Worm (Caenorhabditis elegans): Measurements from ENCODE around the gene nmr-2.
A peak's percentile ranks its signal among the peaks of the same experiment; 100 is the strongest.

The nmr-2 gene

DNA sequence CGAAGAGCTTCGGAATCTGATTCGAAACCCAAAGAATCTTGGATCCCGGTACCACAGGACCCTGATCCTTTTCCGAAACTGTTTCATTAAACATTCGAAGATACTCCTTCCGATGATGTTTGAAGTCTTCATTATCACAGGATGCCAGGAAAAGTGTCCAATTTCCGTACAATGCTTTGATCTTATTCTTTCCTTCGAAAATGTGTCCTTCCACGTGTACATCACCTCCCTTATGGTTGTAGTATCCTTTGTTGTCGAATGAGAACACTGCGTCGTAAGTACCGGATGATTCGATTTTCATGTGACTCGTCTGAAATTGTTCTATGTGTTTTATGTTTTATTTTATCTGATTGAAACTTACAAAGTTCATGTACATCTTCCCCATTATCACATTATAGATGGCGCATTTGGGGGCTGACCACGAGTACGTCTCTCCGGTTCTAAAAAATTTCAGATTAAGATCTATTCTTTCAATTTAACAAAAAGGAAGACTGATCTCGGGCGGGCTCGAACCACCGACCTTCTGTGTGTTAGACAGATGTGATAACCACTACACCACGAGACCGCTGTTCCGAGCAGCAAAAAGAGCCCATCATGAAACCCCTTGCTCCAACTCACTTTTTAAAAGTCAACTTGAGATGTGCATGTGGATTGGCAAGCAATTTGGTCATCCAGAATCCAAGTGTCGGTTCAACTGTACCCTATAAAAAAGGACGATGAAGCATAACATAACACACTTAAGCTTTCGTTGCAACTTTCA is 1.3 kb upstream of the nmr-2 start (continued):
- TF ChIP-seq ceh-32 (tag; optimal IDR thresholded peaks at IDR 0.05; ENCODE audit: poor library complexity) (no peak), nhr-11 (tag; optimal IDR thresholded peaks at IDR 0.05) (no peak), vab-7 (GFP tag; IDR thresholded peaks at IDR 0.05) (peak; percentile 60), zfp-3 (GFP tag; conservative IDR thresholded peaks at IDR 0.05) (no peak), mep-1 (tag; optimal IDR thresholded peaks at IDR 0.05) (no peak), nhr-76 (tag; optimal IDR thresholded peaks at IDR 0.05) (no peak), lin-29 (GFP tag; IDR thresholded peaks at IDR 0.05) (no peak), ztf-7 (tag; optimal IDR thresholded peaks at IDR 0.05) (no peak), lin-38 (GFP tag; IDR thresholded peaks at IDR 0.05) (peak; percentile 66), aha-1 (tag) (peak; percentile 46), nhr-28 (tag; optimal IDR thresholded peaks at IDR 0.05) (no peak), ceh-28 (tag; optimal IDR thresholded peaks at IDR 0.05) (no peak), hlh-30 (tag; optimal IDR thresholded peaks at IDR 0.05; ENCODE audit: insufficient read depth) (peak; percentile 29), pha-4 (GFP tag; IDR thresholded peaks at IDR 0.05) (0 out of 2 replicates have a peak, but pooled peaks have one; percentile 33), pha-4 (tag; optimal IDR thresholded peaks at IDR 0.05) (no peak), nhr-10 (tag; optimal IDR thresholded peaks at IDR 0.05) (no peak), duxl-1 (tag; optimal IDR thresholded peaks at IDR 0.05; ENCODE audit: poor library complexity) (no peak), dve-1 (tag; optimal IDR thresholded peaks at IDR 0.05; ENCODE audit: insufficient read depth) (no peak)

DNA sequence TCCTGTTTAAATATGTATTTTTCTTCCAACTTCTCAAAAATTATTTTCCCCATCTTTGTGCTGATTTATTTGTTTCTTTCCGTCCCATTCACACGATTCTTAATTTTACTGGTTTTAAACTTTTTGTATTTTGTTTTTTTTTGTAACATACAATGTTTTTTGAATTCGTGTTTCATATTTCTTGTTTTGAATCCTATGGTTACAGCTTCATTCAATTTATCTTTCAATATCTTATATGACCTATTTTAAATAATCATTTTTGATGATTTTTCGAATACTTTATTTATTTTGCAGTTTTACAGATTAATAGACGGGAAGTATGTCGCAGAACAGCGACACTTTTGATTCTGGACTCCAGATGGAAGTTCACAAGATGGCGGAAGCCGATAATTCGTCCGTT is 6.7 kb downstream of the nmr-2 start, which contains the start of gene hrde-2:
Gene hrde-2, plus strand, starts transcription at position 301 of the 400 bp plus-strand sequence.
- TF ChIP-seq mes-2 (tag; optimal IDR thresholded peaks at IDR 0.05; ENCODE audit: poor library complexity, severe bottlenecking) (no peak), zfp-3 (GFP tag; conservative IDR thresholded peaks at IDR 0.05) (no peak), nhr-76 (tag; optimal IDR thresholded peaks at IDR 0.05) (no peak), lin-1 (GFP tag; IDR thresholded peaks at IDR 0.05) (no peak), daf-19 (GFP tag; conservative IDR thresholded peaks at IDR 0.05) (no peak), lin-29 (GFP tag; IDR thresholded peaks at IDR 0.05) (no peak), mdt-29 (GFP tag; IDR thresholded peaks at IDR 0.05) (no peak), mxl-2 (GFP tag; conservative IDR thresholded peaks at IDR 0.05) (no peak)

DNA sequence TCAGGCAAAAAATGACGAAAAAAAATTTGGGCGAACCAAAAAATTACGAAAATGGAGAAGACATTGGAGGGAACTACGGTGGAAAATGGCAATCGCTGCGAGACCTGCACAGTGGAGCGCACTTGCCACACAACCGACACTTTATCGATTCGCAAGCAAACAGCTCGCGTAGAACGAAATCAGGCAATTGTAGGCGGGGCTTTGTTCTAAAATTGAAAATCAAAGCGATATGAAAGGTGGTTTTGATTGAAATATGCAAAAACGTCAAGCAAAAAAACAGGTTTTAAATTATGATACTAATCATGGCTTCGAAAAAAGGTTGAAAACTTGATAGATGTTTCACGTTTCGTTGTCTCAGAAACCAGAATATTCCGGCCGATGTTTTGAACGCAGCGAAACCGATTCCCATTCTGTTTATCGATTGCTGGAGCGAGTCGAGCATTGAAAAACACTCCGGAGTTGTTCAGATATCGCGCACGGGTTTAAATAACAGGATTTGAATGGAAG is 9.2 kb downstream of the nmr-2 start, which contains the start of the genes fib-1 and mut-15:
Gene fib-1, minus strand, starts transcription at position 40 of the 507 bp plus-strand sequence.
Gene mut-15, plus strand, starts transcription at position 360 of the 507 bp plus-strand sequence.
- no peak for TF ChIP-seq D1046.2 (GFP tag; IDR thresholded peaks at IDR 0.05)
- peak; percentile 80 for TF ChIP-seq nhr-102 (tag; optimal IDR thresholded peaks at IDR 0.05)
- peak; percentile 86 for TF ChIP-seq lin-13 (GFP tag; optimal IDR thresholded peaks at IDR 0.05)
- peak; percentile 96 for TF ChIP-seq mes-2 (tag; optimal IDR thresholded peaks at IDR 0.05; ENCODE audit: poor library complexity, severe bottlenecking)
- peak; percentile 72 for TF ChIP-seq ctbp-1 (GFP tag; IDR thresholded peaks at IDR 0.05)
- peak; percentile 71; the same call in 1 of the 2 replicates for TF ChIP-seq T26A8.4 (GFP tag; IDR thresholded peaks at IDR 0.05)
- no peak for TF ChIP-seq lin-39 (tag; optimal IDR thresholded peaks at IDR 0.05)
- TF ChIP-seq mep-1 (tag; optimal IDR thresholded peaks at IDR 0.05): peak; percentile 96
- no peak for TF ChIP-seq ZK546.5 (tag; optimal IDR thresholded peaks at IDR 0.05)
- TF ChIP-seq egl-27 (tag; optimal IDR thresholded peaks at IDR 0.05): peak; percentile 54
- TF ChIP-seq attf-4 (tag; optimal IDR thresholded peaks at IDR 0.05): no peak
- no peak for TF ChIP-seq snpc-4 (tag; optimal IDR thresholded peaks at IDR 0.05)
- TF ChIP-seq ceh-32 (tag; optimal IDR thresholded peaks at IDR 0.05; ENCODE audit: poor library complexity): no peak
- TF ChIP-seq pqm-1 (tag; optimal IDR thresholded peaks at IDR 0.05): no peak
- no peak for TF ChIP-seq nhr-41 (GFP tag; IDR thresholded peaks at IDR 0.05)
- TF ChIP-seq spr-3 (GFP tag; optimal IDR thresholded peaks at IDR 0.05): peak; percentile 8
- peak; percentile 88 for TF ChIP-seq hlh-11 (tag; optimal IDR thresholded peaks at IDR 0.05)
- peak; percentile 95 for TF ChIP-seq nhr-6 (tag; optimal IDR thresholded peaks at IDR 0.05)
- no peak for TF ChIP-seq snpc-1.2 (GFP tag; IDR thresholded peaks at IDR 0.05)
- peak; percentile 99 for TF ChIP-seq lin-38 (GFP tag; IDR thresholded peaks at IDR 0.05)
- TF ChIP-seq ceh-20 (GFP tag; IDR thresholded peaks at IDR 0.05): peak; percentile 86
- no peak for TF ChIP-seq lim-7 (GFP tag; IDR thresholded peaks at IDR 0.05)
- no peak for TF ChIP-seq ces-1 (GFP tag; optimal IDR thresholded peaks at IDR 0.05)
- peak; percentile 94 for TF ChIP-seq unc-130 (GFP tag; optimal IDR thresholded peaks at IDR 0.05)
- peak; percentile 60; the same call in 1 of the 2 replicates for TF ChIP-seq vab-7 (GFP tag; IDR thresholded peaks at IDR 0.05)
- peak; percentile 94 for TF ChIP-seq nhr-77 (tag; optimal IDR thresholded peaks at IDR 0.05)
- TF ChIP-seq fos-1 (tag; optimal IDR thresholded peaks at IDR 0.05): no peak
- peak in 1 of 2 experiments; percentile 91 for TF ChIP-seq hif-1 (tag; optimal IDR thresholded peaks at IDR 0.05)
